Fruit fly (Drosophila melanogaster): ENCODE measurements around the gene OdsH.

OdsH gene

dm6 chrX:17742592-17743364, 48.0 kb upstream of the OdsH start (continued):
- TF ChIP-seq Hmr (GFP tag; optimal IDR thresholded peaks at IDR 0.05), result no peak
- TF ChIP-seq CG33213 (GFP tag; optimal IDR thresholded peaks at IDR 0.05), result no peak
- TF ChIP-seq Atf-2 (GFP tag; optimal IDR thresholded peaks at IDR 0.05), result peak; percentile 27
- no peak for TF ChIP-seq mld (GFP tag; IDR thresholded peaks at IDR 0.05; ENCODE audit: partially characterized antibody)
- 0 out of 3 replicates have a peak, but pooled peaks have one; percentile 11 for TF ChIP-seq zen2 (GFP tag; IDR thresholded peaks at IDR 0.05; ENCODE audit: partially characterized antibody)
- peak; percentile 50 for TF ChIP-seq CoRest (tag; optimal IDR thresholded peaks at IDR 0.05)
- 0 out of 2 replicates have a peak, but pooled peaks have one; percentile 22 for TF ChIP-seq bbx (GFP tag; IDR thresholded peaks at IDR 0.05; ENCODE audit: partially characterized antibody)
- TF ChIP-seq CG32532 (GFP tag; IDR thresholded peaks at IDR 0.05), result no peak
- no peak for TF ChIP-seq CG15011 (GFP tag; optimal IDR thresholded peaks at IDR 0.05)
- TF ChIP-seq nmo (GFP tag; optimal IDR thresholded peaks at IDR 0.05), result peak; percentile 60
- TF ChIP-seq CG4617 (GFP tag; optimal IDR thresholded peaks at IDR 0.05; ENCODE audit: borderline replicate concordance), result no peak
- no peak for TF ChIP-seq CG1792 (GFP tag; optimal IDR thresholded peaks at IDR 0.05)
- TF ChIP-seq CG12236 (GFP tag; optimal IDR thresholded peaks at IDR 0.05), result no peak
- peak; percentile 40 for TF ChIP-seq CG17829 (tag; optimal IDR thresholded peaks at IDR 0.05)
- no peak for TF ChIP-seq jumu (GFP tag; optimal IDR thresholded peaks at IDR 0.05)
- peak; percentile 9 for TF ChIP-seq CG9797 (GFP tag; optimal IDR thresholded peaks at IDR 0.05)
- TF ChIP-seq CG13894 (tag; optimal IDR thresholded peaks at IDR 0.05), result no peak
- peak; percentile 43 for TF ChIP-seq CG4424 (GFP tag; optimal IDR thresholded peaks at IDR 0.05)
- TF ChIP-seq tin (GFP tag; optimal IDR thresholded peaks at IDR 0.05), result peak; percentile 7
- TF ChIP-seq maf-S (GFP tag; optimal IDR thresholded peaks at IDR 0.05), result no peak
- no peak for TF ChIP-seq CG10565 (GFP tag; optimal IDR thresholded peaks at IDR 0.05)
- TF ChIP-seq CG11247 (GFP tag; IDR thresholded peaks at IDR 0.05), result no peak
- no peak for TF ChIP-seq cad (GFP tag; optimal IDR thresholded peaks at IDR 0.05)
- TF ChIP-seq bcd (GFP tag; optimal IDR thresholded peaks at IDR 0.05), result peak; percentile 48
- TF ChIP-seq CG4282 (GFP tag; optimal IDR thresholded peaks at IDR 0.05), result no peak
- TF ChIP-seq HLH54F (GFP tag; optimal IDR thresholded peaks at IDR 0.05), result peak; percentile 26
- no peak for TF ChIP-seq Bdp1 (GFP tag; optimal IDR thresholded peaks at IDR 0.05)
- no peak; the same call in 1 of the 3 replicates for TF ChIP-seq row (GFP tag; IDR thresholded peaks at IDR 0.05)
- TF ChIP-seq tna (GFP tag; IDR thresholded peaks at IDR 0.05; ENCODE audit: partially characterized antibody), result no peak
- TF ChIP-seq oc (tag; optimal IDR thresholded peaks at IDR 0.05), result no peak
- no peak for TF ChIP-seq CG31388 (GFP tag; optimal IDR thresholded peaks at IDR 0.05)
- no peak for TF ChIP-seq CG32767 (GFP tag; IDR thresholded peaks at IDR 0.05)
- TF ChIP-seq Bgb (GFP tag; IDR thresholded peaks at IDR 0.05; ENCODE audit: partially characterized antibody), result peak; percentile 19; the same call in 1 of the 2 replicates
- no peak for TF ChIP-seq Hr39 (optimal IDR thresholded peaks at IDR 0.05)
- TF ChIP-seq slp2 (GFP tag; optimal IDR thresholded peaks at IDR 0.05), result peak; percentile 28
- TF ChIP-seq ems (GFP tag; optimal IDR thresholded peaks at IDR 0.05), result peak; percentile 26
- TF ChIP-seq Deaf1 (tag; optimal IDR thresholded peaks at IDR 0.05), result no peak
- TF ChIP-seq CG3163 (GFP tag; optimal IDR thresholded peaks at IDR 0.05), result no peak
- TF ChIP-seq z (GFP tag; IDR thresholded peaks at IDR 0.05), result no peak
- peak; percentile 38 for TF ChIP-seq CG12659 (GFP tag; optimal IDR thresholded peaks at IDR 0.05)
- TF ChIP-seq pnt (GFP tag; optimal IDR thresholded peaks at IDR 0.05), result no peak
- TF ChIP-seq MBD-R2 (GFP tag; IDR thresholded peaks at IDR 0.05), result no peak
- TF ChIP-seq rib (GFP tag; IDR thresholded peaks at IDR 0.05), result no peak
- TF ChIP-seq CG11560 (tag; IDR thresholded peaks at IDR 0.05), result no peak
- TF ChIP-seq CG18011 (GFP tag; optimal IDR thresholded peaks at IDR 0.05), result no peak
- no peak for TF ChIP-seq CG10274 (GFP tag; optimal IDR thresholded peaks at IDR 0.05)
- TF ChIP-seq CG11504 (tag; optimal IDR thresholded peaks at IDR 0.05), result peak; percentile 68
- TF ChIP-seq Asciz (GFP tag; optimal IDR thresholded peaks at IDR 0.05), result peak; percentile 56
- peak; percentile 33 for TF ChIP-seq Six4 (GFP tag; optimal IDR thresholded peaks at IDR 0.05)
- TF ChIP-seq fru (optimal IDR thresholded peaks at IDR 0.05), result no peak
